Worm (Caenorhabditis elegans) whole organism, L3 larva: ENCODE results near the gene fpn-1.2.

Experiments
- aly-2 ChIP-seq: fragments of 150-350 bp; optimal IDR thresholded peaks from 2 replicates; lab custom pipeline; 2014; ENCODE audit warnings: missing biosample characterization, missing genetic modification characterization
- egl-27 ChIP-seq: sonication (generic microtip); optimal IDR thresholded peaks from 4 replicates; lab custom pipeline; 2017; ENCODE audit warnings: missing biosample characterization, missing genetic modification reagents, missing genetic modification characterization
- fkh-10 ChIP-seq: sonication (generic microtip); optimal IDR thresholded peaks from 2 replicates; lab custom pipeline; 2017; ENCODE audit warnings: missing biosample characterization, missing genetic modification reagents, missing genetic modification characterization
- nhr-11 ChIP-seq: fragments of 150-350 bp; optimal IDR thresholded peaks from 2 replicates; lab custom pipeline; 2014; ENCODE audit warnings: missing biosample characterization, missing genetic modification characterization
- nhr-23 ChIP-seq: fragments of 150-350 bp; optimal IDR thresholded peaks from 2 replicates; lab custom pipeline; 2014; ENCODE audit warnings: missing biosample characterization, missing genetic modification reagents, missing genetic modification characterization
- pha-4 ChIP-seq: fragments of 150-350 bp; optimal IDR thresholded peaks from 2 replicates; lab custom pipeline; 2014; ENCODE audit warnings: missing biosample characterization, missing genetic modification reagents, missing genetic modification characterization
- skn-1 ChIP-seq: fragments of 150-350 bp; optimal IDR thresholded peaks from 2 replicates; lab custom pipeline; 2014; ENCODE audit warnings: missing biosample characterization, missing genetic modification characterization
- tbx-2 ChIP-seq: sonication (generic microtip); optimal IDR thresholded peaks from 2 replicates; lab custom pipeline; 2016; ENCODE audit warnings: mild to moderate bottlenecking, missing genetic modification characterization, missing compliant biosample characterization
- ztf-11 ChIP-seq: fragments of 150-350 bp; optimal IDR thresholded peaks from 2 replicates; lab custom pipeline; 2014; ENCODE audit warnings: missing biosample characterization, missing genetic modification characterization

DNA sequence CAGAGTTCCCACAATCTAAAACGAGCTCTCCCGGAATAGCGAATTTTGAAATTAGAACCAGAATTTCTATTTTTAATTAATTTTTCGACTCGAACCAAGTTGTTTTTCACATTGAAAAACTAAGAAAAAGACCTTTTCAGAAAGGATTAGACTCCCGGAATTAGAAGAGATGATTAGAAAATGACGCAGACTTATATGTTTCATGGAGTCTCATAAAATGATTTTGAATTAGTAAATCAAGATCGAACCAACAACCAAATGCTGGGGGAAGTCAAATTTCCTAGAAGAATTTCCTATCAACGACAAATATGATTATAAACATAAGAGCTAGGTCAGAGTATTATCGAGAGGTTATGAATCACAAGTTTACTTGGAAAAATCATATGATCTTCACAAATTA, 24.1 kb upstream of the fpn-1.2 start:
- TF ChIP-seq egl-27 (tag; lab: Kevin White, UChicago), result no peak
- TF ChIP-seq ztf-11 (tag; lab: Kevin White, UChicago), result no peak
- no peak for TF ChIP-seq nhr-11 (tag; lab: Kevin White, UChicago)
- TF ChIP-seq nhr-23 (tag; lab: Kevin White, UChicago), result no peak
- no peak for TF ChIP-seq tbx-2 (tag; lab: Kevin White, UChicago)
- no peak for TF ChIP-seq fkh-10 (GFP tag; lab: Kevin White, UChicago)
- no peak for TF ChIP-seq aly-2 (tag; lab: Kevin White, UChicago)
- no peak for TF ChIP-seq pha-4 (tag; lab: Kevin White, UChicago)
- TF ChIP-seq skn-1 (tag; lab: Kevin White, UChicago), result no peak
